Fruit fly (Drosophila melanogaster) whole organism, embryonic: ENCODE data around the gene CG4839.

Experiments used
- Ada2b ChIP-seq: fragments of 200-800 bp; sonication (Bioruptor generic); IDR thresholded peaks from 2 replicates; pipeline ENCODE4 v1.3.6; 2022; ENCODE audit warnings: missing biosample characterization, missing genetic modification characterization
- BEAF-32 ChIP-seq: fragments of 200-800 bp; sonication (Bioruptor generic); optimal IDR thresholded peaks from 3 replicates; lab custom pipeline; 2017; ENCODE audit warnings: missing biosample characterization, missing genetic modification characterization, mild to moderate bottlenecking, moderate library complexity, missing genetic modification reagents
- CG10366 ChIP-seq: fragments of 200-800 bp; sonication (Bioruptor generic); IDR thresholded peaks from 2 replicates; pipeline ENCODE4 v1.3.6; 2022; ENCODE audit warnings: missing biosample characterization, missing genetic modification characterization
- CG10565 ChIP-seq: fragments of 200-800 bp; sonication (Bioruptor generic); optimal IDR thresholded peaks from 3 replicates; lab custom pipeline; 2016; ENCODE audit warnings: missing biosample characterization, mild to moderate bottlenecking, missing genetic modification characterization
- CG11085 ChIP-seq: fragments of 200-800 bp; sonication (Bioruptor generic); IDR thresholded peaks from 2 replicates; pipeline ENCODE4 v1.3.6; 2022; ENCODE audit warnings: missing biosample characterization, missing genetic modification characterization
- CG11456 ChIP-seq: fragments of 200-800 bp; sonication (Bioruptor generic); IDR thresholded peaks from 3 replicates; pipeline ENCODE4 v1.3.6; 2022; ENCODE audit warnings: missing biosample characterization, missing genetic modification characterization
- CG11504 ChIP-seq: fragments of 200-800 bp; sonication (Bioruptor generic); optimal IDR thresholded peaks from 3 replicates; lab custom pipeline; 2019; ENCODE audit warnings: missing biosample characterization, mild to moderate bottlenecking, missing genetic modification characterization, moderate library complexity
- CG12219 ChIP-seq: fragments of 200-800 bp; sonication (Bioruptor generic); optimal IDR thresholded peaks from 3 replicates; lab custom pipeline; 2018; ENCODE audit warnings: missing biosample characterization, mild to moderate bottlenecking, missing genetic modification characterization
- CG1233 ChIP-seq: fragments of 200-800 bp; sonication (Bioruptor generic); optimal IDR thresholded peaks from 4 replicates; lab custom pipeline; 2018; ENCODE audit warnings: missing biosample characterization, mild to moderate bottlenecking, missing genetic modification characterization
- CG12744 ChIP-seq: fragments of 200-800 bp; sonication (Bioruptor generic); optimal IDR thresholded peaks from 2 replicates; lab custom pipeline; 2016; ENCODE audit warnings: missing biosample characterization, missing genetic modification characterization
- CG13624 ChIP-seq: fragments of 200-800 bp; sonication (Bioruptor generic); optimal IDR thresholded peaks from 2 replicates; lab custom pipeline; 2016; ENCODE audit warnings: missing biosample characterization, missing genetic modification characterization
- CG14667 ChIP-seq: fragments of 200-800 bp; sonication (Bioruptor generic); IDR thresholded peaks from 2 replicates; pipeline ENCODE4 v1.3.6; 2022; ENCODE audit warnings: missing biosample characterization, missing genetic modification characterization
- CG15269 ChIP-seq: fragments of 200-800 bp; sonication (Bioruptor generic); optimal IDR thresholded peaks from 2 replicates; lab custom pipeline; 2018; ENCODE audit warnings: missing biosample characterization, mild to moderate bottlenecking, missing genetic modification characterization, moderate library complexity
- CG16863 ChIP-seq: fragments of 200-800 bp; sonication (Bioruptor generic); optimal IDR thresholded peaks from 3 replicates; lab custom pipeline; 2016; ENCODE audit warnings: missing biosample characterization, missing genetic modification characterization
- CG18262 ChIP-seq: fragments of 200-800 bp; optimal IDR thresholded peaks from 3 replicates; lab custom pipeline; 2019; ENCODE audit warnings: missing biosample characterization, mild to moderate bottlenecking, missing genetic modification characterization, moderate library complexity
- CG1832 ChIP-seq: fragments of 200-800 bp; sonication (Bioruptor generic); optimal IDR thresholded peaks from 2 replicates; lab custom pipeline; 2017; ENCODE audit warnings: missing biosample characterization, mild to moderate bottlenecking, missing genetic modification characterization, inconsistent platforms
- CG2120 ChIP-seq: fragments of 200-800 bp; sonication (Bioruptor generic); optimal IDR thresholded peaks from 3 replicates; lab custom pipeline; 2016; ENCODE audit warnings: missing biosample characterization, missing genetic modification characterization
- CG2712 ChIP-seq: fragments of 200-800 bp; optimal IDR thresholded peaks from 3 replicates; lab custom pipeline; 2019; ENCODE audit warnings: missing biosample characterization, mild to moderate bottlenecking, missing genetic modification characterization, moderate library complexity
- CG33213 ChIP-seq: fragments of 200-800 bp; sonication (Bioruptor generic); optimal IDR thresholded peaks from 3 replicates; lab custom pipeline; 2016; ENCODE audit warnings: missing biosample characterization, missing genetic modification characterization
- CG5245 ChIP-seq: fragments of 200-800 bp; sonication (Bioruptor generic); optimal IDR thresholded peaks from 3 replicates; lab custom pipeline; 2016; ENCODE audit warnings: missing biosample characterization, missing genetic modification characterization
- CG5953 ChIP-seq: fragments of 200-800 bp; sonication (Bioruptor generic); IDR thresholded peaks from 2 replicates; pipeline ENCODE4 v1.3.6; 2022; ENCODE audit warnings: missing biosample characterization, missing genetic modification characterization
- CG7745 ChIP-seq: fragments of 200-800 bp; sonication (Bioruptor generic); optimal IDR thresholded peaks from 2 replicates; lab custom pipeline; 2018; ENCODE audit warnings: missing biosample characterization, mild to moderate bottlenecking, missing genetic modification characterization, moderate library complexity
- Camta ChIP-seq: fragments of 200-800 bp; sonication (Bioruptor generic); optimal IDR thresholded peaks from 2 replicates; lab custom pipeline; 2016; ENCODE audit warnings: missing biosample characterization, missing genetic modification characterization
- CkIIα-i1 ChIP-seq: fragments of 200-800 bp; sonication (Bioruptor generic); IDR thresholded peaks from 2 replicates; pipeline ENCODE4 v1.3.6; 2022; ENCODE audit warnings: missing biosample characterization, missing genetic modification characterization
- D19A ChIP-seq: fragments of 200-800 bp; optimal IDR thresholded peaks from 3 replicates; lab custom pipeline; 2019; ENCODE audit warnings: missing biosample characterization, mild to moderate bottlenecking, missing genetic modification characterization, moderate library complexity
- Doc3 ChIP-seq: fragments of 200-800 bp; sonication (Bioruptor generic); IDR thresholded peaks from 3 replicates; pipeline ENCODE4 v1.3.6; 2022; ENCODE audit warnings: missing biosample characterization, missing genetic modification characterization; ENCODE audit not compliant: partially characterized antibody
- E2f2 ChIP-seq: fragments of 200-800 bp; sonication (Bioruptor generic); IDR thresholded peaks from 2 replicates; pipeline ENCODE4 v1.3.6; 2022; ENCODE audit warnings: missing biosample characterization, missing genetic modification characterization
- ERR ChIP-seq: fragments of 200-800 bp; sonication (Bioruptor generic); optimal IDR thresholded peaks from 2 replicates; lab custom pipeline; 2016; ENCODE audit warnings: missing biosample characterization, missing genetic modification characterization
- Fer1 ChIP-seq: fragments of 200-800 bp; sonication (Bioruptor generic); optimal IDR thresholded peaks from 2 replicates; lab custom pipeline; 2017; ENCODE audit warnings: missing biosample characterization, mild to moderate bottlenecking, missing genetic modification characterization
- HLH3B ChIP-seq: fragments of 200-800 bp; sonication (Bioruptor generic); IDR thresholded peaks from 2 replicates; pipeline ENCODE4 v1.3.6; 2022; ENCODE audit warnings: missing biosample characterization, missing genetic modification characterization
- Hr39 ChIP-seq: fragments of >200 bp; optimal IDR thresholded peaks from 2 replicates; lab custom pipeline; 2017
- MBD-R2 ChIP-seq: fragments of 200-800 bp; sonication (Bioruptor generic); IDR thresholded peaks from 2 replicates; pipeline ENCODE4 v1.3.6; 2022; ENCODE audit warnings: missing biosample characterization, missing genetic modification characterization
- Mes4 ChIP-seq: fragments of 200-800 bp; sonication (Bioruptor generic); optimal IDR thresholded peaks from 2 replicates; lab custom pipeline; 2016; ENCODE audit warnings: missing biosample characterization, missing genetic modification characterization
- Nf-YC ChIP-seq: fragments of 200-800 bp; optimal IDR thresholded peaks from 3 replicates; lab custom pipeline; 2019; ENCODE audit warnings: missing biosample characterization, mild to moderate bottlenecking, missing genetic modification characterization, moderate library complexity
- Rx ChIP-seq: fragments of 200-800 bp; sonication (Bioruptor generic); IDR thresholded peaks from 2 replicates; pipeline ENCODE4 v1.3.6; 2022; ENCODE audit warnings: missing biosample characterization, missing genetic modification characterization
- Stat92E ChIP-seq, 3 experiments: fragments of >200 bp in 2 of 3; fragments of 200-800 bp in 1 of 3; sonication (Bioruptor generic) in 1 of 3; optimal IDR thresholded peaks; 2 replicates each; lab custom pipeline; 2017 to 2019; ENCODE audit warnings: missing biosample characterization in 3 of 3, missing genetic modification characterization in 3 of 3, mild to moderate bottlenecking in 1 of 3, moderate library complexity in 1 of 3
- Tbp ChIP-seq: fragments of >200 bp; optimal IDR thresholded peaks from 2 replicates; lab custom pipeline; 2018; ENCODE audit warnings: missing biosample characterization, missing genetic modification characterization
- Trl ChIP-seq, 3 experiments: fragments of >200 bp in 2 of 3; fragments of 200-800 bp in 1 of 3; sonication (Bioruptor generic) in 1 of 3; optimal IDR thresholded peaks; 2 replicates in 1 of 3; 3 replicates in 2 of 3; lab custom pipeline; 2016 to 2017; ENCODE audit warnings: missing biosample characterization in 1 of 3, missing genetic modification characterization in 1 of 3
- ara ChIP-seq: fragments of 200-800 bp; sonication (Bioruptor generic); IDR thresholded peaks from 2 replicates; pipeline ENCODE4 v1.3.6; 2022; ENCODE audit warnings: missing biosample characterization, missing genetic modification characterization
- dan ChIP-seq: fragments of 200-800 bp; sonication (Bioruptor generic); IDR thresholded peaks from 2 replicates; pipeline ENCODE4 v1.3.6; 2022; ENCODE audit warnings: missing biosample characterization, missing genetic modification characterization
- dm ChIP-seq: fragments of 200-800 bp; sonication (Bioruptor generic); optimal IDR thresholded peaks from 3 replicates; lab custom pipeline; 2016; ENCODE audit warnings: missing biosample characterization, missing genetic modification characterization
- dpn ChIP-seq, 2 experiments: fragments of 200-800 bp; sonication (Bioruptor generic); optimal IDR thresholded peaks; 3 replicates each; lab custom pipeline; 2016; ENCODE audit warnings: missing biosample characterization in 2 of 2, missing genetic modification characterization in 2 of 2
- fd64A ChIP-seq: fragments of 200-800 bp; sonication (Bioruptor generic); optimal IDR thresholded peaks from 3 replicates; lab custom pipeline; 2018; ENCODE audit warnings: missing biosample characterization, mild to moderate bottlenecking, missing genetic modification characterization
- gcm2 ChIP-seq: fragments of 200-800 bp; sonication (Bioruptor generic); optimal IDR thresholded peaks from 2 replicates; lab custom pipeline; 2016; ENCODE audit warnings: missing biosample characterization, missing genetic modification characterization
- gt ChIP-seq: fragments of 200-800 bp; sonication (Bioruptor generic); IDR thresholded peaks from 2 replicates; pipeline ENCODE4 v1.3.6; 2022; ENCODE audit warnings: missing biosample characterization, missing genetic modification characterization
- nau ChIP-seq: fragments of 200-800 bp; sonication (Bioruptor generic); optimal IDR thresholded peaks from 3 replicates; lab custom pipeline; 2017; ENCODE audit warnings: missing biosample characterization, mild to moderate bottlenecking, missing genetic modification characterization, missing genetic modification reagents
- peb ChIP-seq: fragments of 200-800 bp; sonication (Bioruptor generic); IDR thresholded peaks from 2 replicates; pipeline ENCODE4 v1.3.6; 2022; ENCODE audit warnings: missing biosample characterization, missing genetic modification characterization
- phol ChIP-seq: fragments of 200-800 bp; sonication (Bioruptor generic); optimal IDR thresholded peaks from 3 replicates; lab custom pipeline; 2018; ENCODE audit warnings: missing biosample characterization, mild to moderate bottlenecking, missing genetic modification characterization, moderate library complexity
- so ChIP-seq: fragments of 200-800 bp; sonication (Bioruptor generic); IDR thresholded peaks from 3 replicates; pipeline ENCODE4 v1.3.6; 2022; ENCODE audit warnings: missing biosample characterization, missing genetic modification characterization
- sqz ChIP-seq: fragments of 200-800 bp; sonication (Bioruptor generic); optimal IDR thresholded peaks from 3 replicates; lab custom pipeline; 2018; ENCODE audit warnings: missing biosample characterization, mild to moderate bottlenecking, missing genetic modification characterization
- stwl ChIP-seq: fragments of 200-800 bp; sonication (Bioruptor generic); optimal IDR thresholded peaks from 3 replicates; lab custom pipeline; 2018; ENCODE audit warnings: missing biosample characterization, mild to moderate bottlenecking, missing genetic modification characterization, moderate library complexity
- usp ChIP-seq: fragments of >200 bp; optimal IDR thresholded peaks from 2 replicates; lab custom pipeline; 2017; ENCODE audit warnings: missing biosample characterization, missing genetic modification characterization

Gene CG4839

dm6 chr2L:10143334-10143733 lies 1.2 kb upstream of the CG4839 start (continued):
- no peak for TF ChIP-seq CkIIα-i1 (GFP tag; lab: Robert Waterston, UW)
- no peak for TF ChIP-seq gt (GFP tag; lab: Robert Waterston, UW)
- TF ChIP-seq E2f2 (GFP tag; lab: Robert Waterston, UW), result no peak
- no peak for TF ChIP-seq Camta (GFP tag; lab: Kevin White, UChicago)
- TF ChIP-seq CG10565 (GFP tag; lab: Kevin White, UChicago), result no peak
- no peak for TF ChIP-seq Trl (optimal IDR thresholded peaks at IDR 0.05; lab: Kevin White, UChicago)
- no peak for TF ChIP-seq Trl (GFP tag; optimal IDR thresholded peaks at IDR 0.05; lab: Kevin White, UChicago)
- TF ChIP-seq ERR (GFP tag; lab: Kevin White, UChicago), result no peak
- no peak for TF ChIP-seq usp (GFP tag; lab: Kevin White, UChicago)
- no peak for TF ChIP-seq CG1832 (GFP tag; lab: Kevin White, UChicago)
- TF ChIP-seq dan (GFP tag; lab: Robert Waterston, UW), result no peak
- peak; percentile 56 for TF ChIP-seq MBD-R2 (GFP tag; lab: Robert Waterston, UW)
- TF ChIP-seq Mes4 (GFP tag; lab: Kevin White, UChicago), result no peak
- no peak for TF ChIP-seq Stat92E (GFP tag; optimal IDR thresholded peaks at IDR 0.05; lab: Kevin White, UChicago)
- TF ChIP-seq CG1233 (GFP tag; lab: Kevin White, UChicago), result peak; percentile 57
- no peak for TF ChIP-seq Doc3 (GFP tag; lab: Robert Waterston, UW)
- 0 out of 2 replicates have a peak, but pooled peaks have one; percentile 38 for TF ChIP-seq HLH3B
- TF ChIP-seq CG11456, result peak; percentile 53; the same call in 1 of the 3 replicates
- no peak for TF ChIP-seq CG11085 (GFP tag; lab: Robert Waterston, UW)
- TF ChIP-seq CG14667 (GFP tag; lab: Robert Waterston, UW), result no peak
- TF ChIP-seq CG12744 (GFP tag; lab: Kevin White, UChicago), result no peak
- TF ChIP-seq Ada2b (GFP tag; lab: Robert Waterston, UW), result no peak
- TF ChIP-seq gcm2 (GFP tag; lab: Kevin White, UChicago), result no peak
- TF ChIP-seq fd64A, result peak; percentile 74
- no peak for TF ChIP-seq D19A (tag; lab: Kevin White, UChicago)
- TF ChIP-seq CG5245 (GFP tag; lab: Kevin White, UChicago), result no peak
- TF ChIP-seq CG33213 (GFP tag; lab: Kevin White, UChicago), result peak; percentile 14
- peak; percentile 52 for TF ChIP-seq CG2712 (tag; lab: Kevin White, UChicago)
- peak; percentile 83 for TF ChIP-seq Fer1 (GFP tag; lab: Kevin White, UChicago)
- no peak for TF ChIP-seq stwl (tag; lab: Kevin White, UChicago)
- TF ChIP-seq ara, result no peak
- no peak for TF ChIP-seq CG10366 (GFP tag; lab: Robert Waterston, UW)
- no peak for TF ChIP-seq CG13624 (GFP tag; lab: Kevin White, UChicago)
- TF ChIP-seq sqz, result peak; percentile 34
- TF ChIP-seq Hr39 (lab: Kevin White, UChicago), result no peak
- no peak for TF ChIP-seq CG12219 (GFP tag; lab: Kevin White, UChicago)
- TF ChIP-seq Nf-YC, result peak; percentile 44
- peak; percentile 38; the same call in 1 of the 3 replicates for TF ChIP-seq so (GFP tag; lab: Robert Waterston, UW)
- no peak for TF ChIP-seq CG5953 (GFP tag; lab: Robert Waterston, UW)
- TF ChIP-seq nau (GFP tag; lab: Kevin White, UChicago), result peak; percentile 81
- peak; percentile 23 for TF ChIP-seq CG18262 (tag; lab: Kevin White, UChicago)
- TF ChIP-seq Rx, result 0 out of 2 replicates have a peak, but pooled peaks have one; percentile 34
- TF ChIP-seq phol (tag; lab: Kevin White, UChicago), result peak; percentile 41
- no peak for TF ChIP-seq CG11504
- peak; percentile 29; the same call in 1 of the 2 replicates for TF ChIP-seq peb
- TF ChIP-seq CG16863, result no peak
- TF ChIP-seq dm, result no peak
- TF ChIP-seq CG2120 (GFP tag; lab: Kevin White, UChicago), result no peak
- no peak for TF ChIP-seq BEAF-32 (GFP tag; lab: Kevin White, UChicago)
- no peak for TF ChIP-seq CG7745 (tag; lab: Kevin White, UChicago)
- no peak for TF ChIP-seq Tbp (GFP tag; lab: Kevin White, UChicago)
- TF ChIP-seq dpn (GFP tag; optimal IDR thresholded peaks at IDR 0.05; lab: Kevin White, UChicago), result no peak
- no peak for TF ChIP-seq CG15269 (tag; lab: Kevin White, UChicago)
